Worm (Caenorhabditis elegans) whole organism, young adult: ENCODE data around the gene nhr-120.

ENCODE experiments used
- B0336.3 ChIP-seq: fragments of 200-800 bp; sonication (Bioruptor generic); IDR thresholded peaks from 2 replicates; pipeline ENCODE4 v1.3.6; 2022; ENCODE audit warnings: missing genetic modification characterization, missing compliant biosample characterization
- F33H1.4 ChIP-seq: fragments of 200-800 bp; sonication (Bioruptor generic); IDR thresholded peaks from 2 replicates; pipeline ENCODE4 v1.3.6; 2022; ENCODE audit warnings: missing genetic modification reagents, missing genetic modification characterization, missing compliant biosample characterization
- chd-7 ChIP-seq: sonication (generic microtip); optimal IDR thresholded peaks from 2 replicates; lab custom pipeline; 2016; ENCODE audit warnings: mild to moderate bottlenecking, missing genetic modification characterization, moderate library complexity, missing compliant biosample characterization
- ets-4 ChIP-seq: fragments of 200-800 bp; sonication (Bioruptor generic); optimal IDR thresholded peaks from 2 replicates; lab custom pipeline; 2018; ENCODE audit warnings: mild to moderate bottlenecking, missing genetic modification characterization, missing compliant biosample characterization
- fkh-3 ChIP-seq: sonication (generic microtip); optimal IDR thresholded peaks from 2 replicates; lab custom pipeline; 2016; ENCODE audit warnings: mild to moderate bottlenecking, missing genetic modification characterization, missing compliant biosample characterization
- hmg-1.2 ChIP-seq: fragments of 200-800 bp; sonication (Bioruptor generic); IDR thresholded peaks from 2 replicates; pipeline ENCODE4 v1.3.6; 2022; ENCODE audit warnings: missing genetic modification reagents, missing genetic modification characterization, missing compliant biosample characterization
- madf-3 ChIP-seq: fragments of 200-800 bp; sonication (Bioruptor generic); IDR thresholded peaks from 2 replicates; pipeline ENCODE4 v1.3.6; 2022; ENCODE audit warnings: missing genetic modification reagents, missing genetic modification characterization, missing compliant biosample characterization
- sea-2 ChIP-seq: fragments of 200-800 bp; sonication (Bioruptor generic); IDR thresholded peaks from 2 replicates; pipeline ENCODE4 v1.3.6; 2022; ENCODE audit warnings: missing genetic modification characterization, missing compliant biosample characterization
- snpc-4 ChIP-seq, 5 experiments: fragments of 150-350 bp in 1 of 5; sonication (generic microtip) in 4 of 5; optimal IDR thresholded peaks; 2 replicates each; lab custom pipeline; 2014 to 2018; ENCODE audit warnings: missing genetic modification characterization in 5 of 5, missing biosample characterization in 3 of 5, antibody characterized with exemption in 2 of 5, mild to moderate bottlenecking in 2 of 5, missing compliant biosample characterization in 2 of 5, missing genotype in 2 of 5, moderate library complexity in 2 of 5, missing genetic modification reagents in 1 of 5
- unc-62 ChIP-seq: fragments of 150-350 bp; optimal IDR thresholded peaks from 2 replicates; lab custom pipeline; 2014; ENCODE audit warnings: missing biosample characterization, missing genetic modification reagents, missing genetic modification characterization
- ztf-3 ChIP-seq: fragments of 200-800 bp; sonication (Bioruptor generic); optimal IDR thresholded peaks from 2 replicates; lab custom pipeline; 2018; ENCODE audit warnings: mild to moderate bottlenecking, missing genetic modification characterization, missing compliant biosample characterization

- TF ChIP-seq ztf-3 (GFP tag; lab: Kevin White, UChicago) (no peak), fkh-3 (tag; lab: Kevin White, UChicago) (no peak), snpc-4 (GFP tag; optimal IDR thresholded peaks at IDR 0.05; lab: Kevin White, UChicago) (no peak), snpc-4 (tag; optimal IDR thresholded peaks at IDR 0.05; lab: Kevin White, UChicago) (no peak), hmg-1.2 (GFP tag; lab: Robert Waterston, UW) (no peak), B0336.3 (GFP tag; lab: Robert Waterston, UW) (no peak), F33H1.4 (GFP tag; lab: Robert Waterston, UW) (no peak), ets-4 (GFP tag; lab: Kevin White, UChicago) (no peak), madf-3 (no peak), chd-7 (tag; lab: Kevin White, UChicago) (no peak), unc-62 (no peak), sea-2 (GFP tag; lab: Robert Waterston, UW) (no peak)
Measured at ce11 chrX:6644971-6645704, 4.7 kb upstream of the nhr-120 start, which contains the start of gene C56E10.3.
